Worm (Caenorhabditis elegans) whole organism, L3 larva: ENCODE results near the gene EEED8.12.

ENCODE experiments used
- R02D3.7 ChIP-seq: fragments of 150-350 bp; optimal IDR thresholded peaks from 2 replicates; lab custom pipeline; 2014; ENCODE audit warnings: missing biosample characterization, missing genetic modification characterization
- ZK546.5 ChIP-seq: sonication (generic microtip); optimal IDR thresholded peaks from 2 replicates; lab custom pipeline; 2017; ENCODE audit warnings: missing biosample characterization, missing genetic modification characterization
- ama-1 ChIP-seq: fragments of 150-350 bp; optimal IDR thresholded peaks from 2 replicates; lab custom pipeline; 2018
- ceh-16 ChIP-seq: sonication (generic microtip); optimal IDR thresholded peaks from 2 replicates; lab custom pipeline; 2017; ENCODE audit warnings: missing biosample characterization, missing genetic modification characterization
- ceh-28 ChIP-seq: fragments of 150-350 bp; optimal IDR thresholded peaks from 2 replicates; lab custom pipeline; 2014; ENCODE audit warnings: missing biosample characterization, missing genetic modification reagents, missing genetic modification characterization
- ceh-82 ChIP-seq: fragments of 150-350 bp; optimal IDR thresholded peaks from 2 replicates; lab custom pipeline; 2014; ENCODE audit warnings: missing biosample characterization, missing genetic modification characterization
- ceh-9 ChIP-seq: sonication (generic microtip); optimal IDR thresholded peaks from 2 replicates; lab custom pipeline; 2018; ENCODE audit warnings: missing biosample characterization, missing genetic modification characterization
- egl-27 ChIP-seq: sonication (generic microtip); optimal IDR thresholded peaks from 4 replicates; lab custom pipeline; 2017; ENCODE audit warnings: missing biosample characterization, missing genetic modification reagents, missing genetic modification characterization
- egl-5 ChIP-seq: fragments of 150-350 bp; optimal IDR thresholded peaks from 2 replicates; lab custom pipeline; 2017; ENCODE audit warnings: missing biosample characterization, missing genetic modification reagents, missing genetic modification characterization, inconsistent platforms
- elt-1 ChIP-seq: fragments of 150-350 bp; optimal IDR thresholded peaks from 2 replicates; lab custom pipeline; 2014; ENCODE audit warnings: missing biosample characterization, missing genetic modification characterization
- elt-2 ChIP-seq: sonication (generic microtip); optimal IDR thresholded peaks from 2 replicates; lab custom pipeline; 2016; ENCODE audit warnings: missing genetic modification reagents, mild to moderate bottlenecking, missing genetic modification characterization, missing compliant biosample characterization
- elt-3 ChIP-seq, 3 experiments: fragments of 150-350 bp in 1 of 3; sonication (generic microtip) in 2 of 3; optimal IDR thresholded peaks; 2 replicates in 2 of 3; 4 replicates in 1 of 3; lab custom pipeline; 2014 to 2017; ENCODE audit warnings: missing biosample characterization in 3 of 3, missing genetic modification characterization in 3 of 3
- fkh-10 ChIP-seq: sonication (generic microtip); optimal IDR thresholded peaks from 2 replicates; lab custom pipeline; 2017; ENCODE audit warnings: missing biosample characterization, missing genetic modification reagents, missing genetic modification characterization
- fkh-2 ChIP-seq: fragments of 150-350 bp; optimal IDR thresholded peaks from 2 replicates; lab custom pipeline; 2014; ENCODE audit warnings: missing biosample characterization, missing genetic modification reagents, missing genetic modification characterization
- hmg-11 ChIP-seq: sonication (generic microtip); optimal IDR thresholded peaks from 2 replicates; lab custom pipeline; 2016; ENCODE audit warnings: missing genetic modification characterization, missing compliant biosample characterization
- jun-1 ChIP-seq: fragments of 150-350 bp; optimal IDR thresholded peaks from 2 replicates; lab custom pipeline; 2014; ENCODE audit warnings: missing biosample characterization, missing genetic modification reagents, missing genetic modification characterization
- lin-15B ChIP-seq: fragments of 150-350 bp; optimal IDR thresholded peaks from 2 replicates; lab custom pipeline; 2014; ENCODE audit warnings: missing biosample characterization, missing genetic modification characterization
- lin-39 ChIP-seq: fragments of 150-350 bp; optimal IDR thresholded peaks from 2 replicates; lab custom pipeline; 2018; ENCODE audit warnings: missing biosample characterization, missing genetic modification reagents, missing genetic modification characterization
- lsy-12 ChIP-seq: sonication (generic microtip); optimal IDR thresholded peaks from 2 replicates; lab custom pipeline; 2016; ENCODE audit warnings: mild to moderate bottlenecking, missing genetic modification characterization, missing compliant biosample characterization
- mml-1 ChIP-seq: fragments of 150-350 bp; sonication (generic microtip); optimal IDR thresholded peaks from 3 replicates; lab custom pipeline; 2014; ENCODE audit warnings: missing biosample characterization, missing genetic modification characterization
- nhr-11 ChIP-seq: fragments of 150-350 bp; optimal IDR thresholded peaks from 2 replicates; lab custom pipeline; 2014; ENCODE audit warnings: missing biosample characterization, missing genetic modification characterization
- nhr-23 ChIP-seq: fragments of 150-350 bp; optimal IDR thresholded peaks from 2 replicates; lab custom pipeline; 2014; ENCODE audit warnings: missing biosample characterization, missing genetic modification reagents, missing genetic modification characterization
- nhr-237 ChIP-seq: fragments of 150-350 bp; optimal IDR thresholded peaks from 2 replicates; lab custom pipeline; 2014; ENCODE audit warnings: missing biosample characterization, missing genetic modification characterization
- nhr-25 ChIP-seq: sonication (generic microtip); optimal IDR thresholded peaks from 2 replicates; lab custom pipeline; 2017; ENCODE audit warnings: missing biosample characterization, missing genetic modification characterization
- nhr-28 ChIP-seq: fragments of 150-350 bp; optimal IDR thresholded peaks from 2 replicates; lab custom pipeline; 2014; ENCODE audit warnings: missing biosample characterization, missing genetic modification characterization
- nhr-43 ChIP-seq: sonication (generic microtip); optimal IDR thresholded peaks from 2 replicates; lab custom pipeline; 2016; ENCODE audit warnings: mild to moderate bottlenecking, missing genetic modification characterization, missing compliant biosample characterization; ENCODE audit not compliant: poor library complexity, severe bottlenecking
- nhr-67 ChIP-seq: fragments of 150-350 bp; optimal IDR thresholded peaks from 2 replicates; lab custom pipeline; 2014; ENCODE audit warnings: missing biosample characterization, missing genetic modification characterization
- nhr-76 ChIP-seq: fragments of 150-350 bp; sonication (generic microtip); optimal IDR thresholded peaks from 5 replicates; lab custom pipeline; 2014; ENCODE audit warnings: missing biosample characterization, missing genetic modification characterization
- nhr-77 ChIP-seq: fragments of 150-350 bp; optimal IDR thresholded peaks from 2 replicates; lab custom pipeline; 2014; ENCODE audit warnings: missing biosample characterization, missing genetic modification characterization
- pha-4 ChIP-seq: fragments of 150-350 bp; optimal IDR thresholded peaks from 2 replicates; lab custom pipeline; 2014; ENCODE audit warnings: missing biosample characterization, missing genetic modification reagents, missing genetic modification characterization
- pqm-1 ChIP-seq: fragments of 150-350 bp; optimal IDR thresholded peaks from 2 replicates; lab custom pipeline; 2017; ENCODE audit warnings: missing biosample characterization, missing genetic modification characterization, inconsistent platforms
- sea-2 ChIP-seq: fragments of 150-350 bp; sonication (generic microtip); optimal IDR thresholded peaks from 4 replicates; lab custom pipeline; 2014; ENCODE audit warnings: missing biosample characterization, missing genetic modification reagents, missing genetic modification characterization
- skn-1 ChIP-seq: fragments of 150-350 bp; optimal IDR thresholded peaks from 2 replicates; lab custom pipeline; 2014; ENCODE audit warnings: missing biosample characterization, missing genetic modification characterization
- snpc-4 ChIP-seq: fragments of 150-350 bp; optimal IDR thresholded peaks from 2 replicates; lab custom pipeline; 2014; ENCODE audit warnings: missing biosample characterization, missing genetic modification characterization
- tbx-2 ChIP-seq: sonication (generic microtip); optimal IDR thresholded peaks from 2 replicates; lab custom pipeline; 2016; ENCODE audit warnings: mild to moderate bottlenecking, missing genetic modification characterization, missing compliant biosample characterization
- unc-39 ChIP-seq: sonication (generic microtip); optimal IDR thresholded peaks from 4 replicates; lab custom pipeline; 2017; ENCODE audit warnings: missing biosample characterization, missing genetic modification characterization
- zag-1 ChIP-seq: fragments of 150-350 bp; optimal IDR thresholded peaks from 2 replicates; lab custom pipeline; 2014; ENCODE audit warnings: missing biosample characterization, missing genetic modification characterization
- ztf-11 ChIP-seq: fragments of 150-350 bp; optimal IDR thresholded peaks from 2 replicates; lab custom pipeline; 2014; ENCODE audit warnings: missing biosample characterization, missing genetic modification characterization
- ztf-4 ChIP-seq: fragments of 150-350 bp; optimal IDR thresholded peaks from 2 replicates; lab custom pipeline; 2014; ENCODE audit warnings: missing biosample characterization, missing genetic modification characterization

Gene EEED8.12

ce11 chrII:5379614-5380077, 29.2 kb downstream of the EEED8.12 start, which contains the start of gene pkc-3 (continued):
- TF ChIP-seq elt-1 (tag; lab: Kevin White, UChicago) (no peak), ama-1 (lab: Kevin White, UChicago) (peak; percentile 96), skn-1 (tag; lab: Kevin White, UChicago) (no peak), sea-2 (no peak), ZK546.5 (tag; lab: Kevin White, UChicago) (no peak), ceh-16 (tag; lab: Kevin White, UChicago) (no peak), ztf-11 (no peak), nhr-77 (tag; lab: Kevin White, UChicago) (no peak), unc-39 (no peak), nhr-43 (tag; lab: Kevin White, UChicago) (peak; percentile 51), lin-39 (tag; lab: Kevin White, UChicago) (no peak)

- TF ChIP-seq ZK546.5 (tag; lab: Kevin White, UChicago) (no peak), nhr-77 (tag; lab: Kevin White, UChicago) (no peak), fkh-10 (GFP tag; lab: Kevin White, UChicago) (no peak), sea-2 (no peak), nhr-11 (tag; lab: Kevin White, UChicago) (no peak), fkh-2 (tag; lab: Kevin White, UChicago) (no peak), nhr-237 (tag; lab: Kevin White, UChicago) (no peak), nhr-43 (tag; lab: Kevin White, UChicago) (peak; percentile 5), pha-4 (no peak), R02D3.7 (tag; lab: Kevin White, UChicago) (no peak), nhr-23 (tag; lab: Kevin White, UChicago) (peak; percentile 9), ztf-11 (no peak), ceh-82 (tag; lab: Kevin White, UChicago) (no peak), skn-1 (tag; lab: Kevin White, UChicago) (peak; percentile 82), nhr-25 (tag; lab: Kevin White, UChicago) (peak; percentile 68), elt-3 (tag; optimal IDR thresholded peaks at IDR 0.05; lab: Kevin White, UChicago) (no peak), egl-27 (tag; lab: Kevin White, UChicago) (no peak), zag-1 (tag; lab: Kevin White, UChicago) (no peak), lsy-12 (no peak)
These were observed 30.6 kb downstream of the EEED8.12 start for ce11 chrII:5378239-5378521.

ce11 chrII:5377467-5378238, 31.2 kb downstream of the EEED8.12 start, which contains the start of gene prdx-2:
TSS of gene prdx-2 (plus strand) at chrII:5378195.
- TF ChIP-seq ceh-82 (tag; lab: Kevin White, UChicago), result no peak
- no peak for TF ChIP-seq unc-39
- TF ChIP-seq snpc-4, result peak; percentile 15
- TF ChIP-seq hmg-11 (tag; lab: Kevin White, UChicago), result no peak
- TF ChIP-seq nhr-76 (tag; lab: Kevin White, UChicago), result no peak
- no peak for TF ChIP-seq skn-1 (tag; lab: Kevin White, UChicago)
- TF ChIP-seq pha-4, result peak; percentile 63
- no peak for TF ChIP-seq mml-1 (tag; lab: Kevin White, UChicago)
- TF ChIP-seq nhr-28 (tag; lab: Kevin White, UChicago), result no peak
- TF ChIP-seq, all 47 proteins: peak for 2

ce11 chrII:5374967-5375366, 33.9 kb downstream of the EEED8.12 start, which contains the start of gene algn-2:
TSS of gene algn-2 (plus strand) at chrII:5375267.
- TF ChIP-seq elt-2 (tag; lab: Kevin White, UChicago) (peak; percentile 16), nhr-237 (tag; lab: Kevin White, UChicago) (no peak)

DNA sequence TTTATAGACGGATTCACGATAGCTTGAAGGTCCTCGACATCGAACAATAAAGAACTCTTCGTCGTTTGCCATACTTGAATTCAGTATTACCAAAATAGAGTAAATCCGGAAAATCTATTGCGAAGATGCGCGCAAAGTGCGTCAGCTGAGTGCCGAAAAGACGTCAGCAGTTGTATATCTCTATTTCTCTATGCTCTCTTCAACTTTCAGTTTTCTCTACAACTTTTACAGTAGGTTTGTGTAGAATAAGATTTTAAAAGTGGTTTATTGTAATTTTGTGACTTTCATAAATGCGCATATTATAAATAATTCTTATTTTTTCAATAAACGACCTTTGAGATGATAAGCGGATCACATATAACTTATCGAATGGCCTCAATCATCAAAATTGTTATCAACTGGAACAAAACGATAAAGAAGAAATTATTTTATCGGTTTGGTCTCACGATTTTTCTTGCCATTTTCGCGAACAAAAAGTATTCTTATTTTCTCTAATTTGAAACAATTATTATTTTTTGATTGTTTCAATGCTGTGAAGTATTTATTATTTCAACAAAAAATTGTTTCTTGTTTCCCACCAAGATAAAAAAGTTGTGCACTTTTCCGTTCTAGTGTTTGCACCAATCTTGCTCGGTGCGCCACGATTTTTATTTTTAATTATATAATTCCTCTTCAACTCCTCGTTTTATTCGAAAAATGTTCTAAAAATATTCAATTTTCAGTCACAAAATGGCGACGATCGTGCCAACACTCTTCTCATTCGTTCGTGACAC, 35.4 kb downstream of the EEED8.12 start, which contains the start of the genes agt-2 and F09E5.3:
TSS of gene agt-2 (minus strand) at position 553 of the 773 bp plus-strand sequence.
TSS of gene F09E5.3 (plus strand) at position 723 of the 773 bp plus-strand sequence.
- TF ChIP-seq ceh-9 (no peak), lin-15B (tag; lab: Kevin White, UChicago) (peak; percentile 88), tbx-2 (peak; percentile 73), ceh-82 (tag; lab: Kevin White, UChicago) (peak; percentile 36), ceh-28 (peak; percentile 79), elt-2 (tag; lab: Kevin White, UChicago) (peak; percentile 92), nhr-23 (tag; lab: Kevin White, UChicago) (peak; percentile 97), lin-39 (tag; lab: Kevin White, UChicago) (peak; percentile 59), pqm-1 (peak; percentile 71), egl-5 (tag; lab: Kevin White, UChicago) (peak; percentile 23), ztf-4 (tag; lab: Kevin White, UChicago) (peak; percentile 77), elt-3 (tag; optimal IDR thresholded peaks at IDR 0.05; lab: Kevin White, UChicago) (no peak), lsy-12 (peak; percentile 84), hmg-11 (tag; lab: Kevin White, UChicago) (peak; percentile 84), ama-1 (lab: Kevin White, UChicago) (peak; percentile 77), nhr-43 (tag; lab: Kevin White, UChicago) (peak; percentile 89), nhr-67 (tag; lab: Kevin White, UChicago) (no peak), sea-2 (no peak), nhr-11 (tag; lab: Kevin White, UChicago) (peak; percentile 81), elt-1 (tag; lab: Kevin White, UChicago) (peak; percentile 42), nhr-77 (tag; lab: Kevin White, UChicago) (peak; percentile 4), nhr-28 (tag; lab: Kevin White, UChicago) (no peak), jun-1 (tag; lab: Kevin White, UChicago) (peak; percentile 71), snpc-4 (peak; percentile 88)
